Worm (Caenorhabditis elegans) whole organism, L4 larva: ENCODE data around the gene F35C8.5.

Source experiments
- D1046.2 ChIP-seq: fragments of 200-800 bp; sonication (Bioruptor generic); IDR thresholded peaks from 2 replicates; pipeline ENCODE4 v1.3.6; 2022; ENCODE audit warnings: missing genetic modification characterization, missing compliant biosample characterization
- F26F4.8 ChIP-seq: fragments of 200-800 bp; sonication (Bioruptor generic); conservative IDR thresholded peaks from 2 replicates; pipeline ENCODE4 v1.3.6; 2022; ENCODE audit warnings: missing genetic modification characterization, missing compliant biosample characterization
- F37D6.2 ChIP-seq: sonication (generic microtip); optimal IDR thresholded peaks from 2 replicates; lab custom pipeline; 2016; ENCODE audit warnings: mild to moderate bottlenecking, missing genetic modification characterization, missing compliant biosample characterization
- T20F7.1 ChIP-seq: fragments of 200-800 bp; sonication (Bioruptor generic); optimal IDR thresholded peaks from 2 replicates; lab custom pipeline; 2018; ENCODE audit warnings: mild to moderate bottlenecking, missing genetic modification characterization, missing compliant biosample characterization
- Y5F2A.4 ChIP-seq: fragments of 200-800 bp; sonication (Bioruptor generic); optimal IDR thresholded peaks from 2 replicates; lab custom pipeline; 2018; ENCODE audit warnings: mild to moderate bottlenecking, missing genetic modification characterization, missing compliant biosample characterization
- ZK546.5 ChIP-seq, 2 experiments: sonication (generic microtip); optimal IDR thresholded peaks; 2 replicates each; lab custom pipeline; 2017; ENCODE audit warnings: missing biosample characterization in 2 of 2, missing genetic modification characterization in 2 of 2
- attf-4 ChIP-seq: sonication (generic microtip); optimal IDR thresholded peaks from 3 replicates; lab custom pipeline; 2017; ENCODE audit warnings: missing biosample characterization, missing genetic modification characterization
- ceh-20 ChIP-seq: fragments of 200-800 bp; sonication (Bioruptor generic); IDR thresholded peaks from 2 replicates; pipeline ENCODE4 v1.3.6; 2022; ENCODE audit warnings: missing genetic modification reagents, missing genetic modification characterization, missing compliant biosample characterization
- ceh-44 ChIP-seq: fragments of 200-800 bp; sonication (Bioruptor generic); IDR thresholded peaks from 2 replicates; pipeline ENCODE4 v1.3.6; 2022; ENCODE audit warnings: missing genetic modification reagents, missing genetic modification characterization, missing compliant biosample characterization
- ces-1 ChIP-seq: fragments of 150-350 bp; sonication (generic microtip); optimal IDR thresholded peaks from 4 replicates; lab custom pipeline; 2014; ENCODE audit warnings: missing biosample characterization, missing genetic modification reagents, missing genetic modification characterization
- cey-2 ChIP-seq: sonication (generic microtip); optimal IDR thresholded peaks from 3 replicates; lab custom pipeline; 2017; ENCODE audit warnings: missing genetic modification characterization, mild to moderate bottlenecking, missing compliant biosample characterization, antibody characterized with exemption, borderline replicate concordance; ENCODE audit not compliant: insufficient read depth
- ctbp-1 ChIP-seq: fragments of 200-800 bp; sonication (Bioruptor generic); IDR thresholded peaks from 2 replicates; pipeline ENCODE4 v1.3.6; 2022; ENCODE audit warnings: missing genetic modification reagents, missing genetic modification characterization, missing compliant biosample characterization
- daf-12 ChIP-seq: fragments of 150-350 bp; optimal IDR thresholded peaks from 2 replicates; lab custom pipeline; 2014; ENCODE audit warnings: missing biosample characterization, missing genetic modification reagents, missing genetic modification characterization
- daf-16 ChIP-seq, 3 experiments: sonication (generic microtip); optimal IDR thresholded peaks; 2 replicates each; lab custom pipeline; 2016 to 2017; ENCODE audit warnings: missing genetic modification characterization in 3 of 3, missing genetic modification reagents in 3 of 3, mild to moderate bottlenecking in 2 of 3, missing compliant biosample characterization in 2 of 3, missing biosample characterization in 1 of 3, moderate library complexity in 1 of 3
- egl-27 ChIP-seq: sonication (generic microtip); optimal IDR thresholded peaks from 3 replicates; lab custom pipeline; 2017; ENCODE audit warnings: missing biosample characterization, missing genetic modification reagents, missing genetic modification characterization
- fkh-10 ChIP-seq: fragments of 150-350 bp; optimal IDR thresholded peaks from 2 replicates; lab custom pipeline; 2014; ENCODE audit warnings: missing biosample characterization, missing genetic modification reagents, missing genetic modification characterization
- fos-1 ChIP-seq: fragments of 150-350 bp; optimal IDR thresholded peaks from 2 replicates; lab custom pipeline; 2014; ENCODE audit warnings: missing biosample characterization, missing genetic modification characterization
- hlh-30 ChIP-seq: sonication (generic microtip); optimal IDR thresholded peaks from 2 replicates; lab custom pipeline; 2017; ENCODE audit warnings: antibody characterized with exemption, mild to moderate bottlenecking, missing genetic modification characterization, missing compliant biosample characterization; ENCODE audit not compliant: insufficient read depth
- hmg-1.1 ChIP-seq: fragments of 200-800 bp; sonication (Bioruptor generic); IDR thresholded peaks from 2 replicates; pipeline ENCODE4 v1.3.6; 2022; ENCODE audit warnings: missing genetic modification reagents, missing genetic modification characterization, missing compliant biosample characterization
- lim-7 ChIP-seq: fragments of 200-800 bp; sonication (Bioruptor generic); IDR thresholded peaks from 2 replicates; pipeline ENCODE4 v1.3.6; 2022; ENCODE audit warnings: missing genetic modification characterization, missing compliant biosample characterization
- lin-38 ChIP-seq: fragments of 200-800 bp; sonication (Bioruptor generic); IDR thresholded peaks from 2 replicates; pipeline ENCODE4 v1.3.6; 2022; ENCODE audit warnings: missing genetic modification reagents, missing genetic modification characterization, missing compliant biosample characterization
- lin-39 ChIP-seq: fragments of 150-350 bp; optimal IDR thresholded peaks from 2 replicates; lab custom pipeline; 2014; ENCODE audit warnings: missing biosample characterization, missing genetic modification reagents, missing genetic modification characterization
- lir-3 ChIP-seq: sonication (generic microtip); optimal IDR thresholded peaks from 2 replicates; lab custom pipeline; 2016; ENCODE audit warnings: mild to moderate bottlenecking, missing genetic modification characterization, missing compliant biosample characterization
- lsy-2 ChIP-seq, 2 experiments: fragments of 150-350 bp in 1 of 2; sonication (generic microtip) in 1 of 2; optimal IDR thresholded peaks; 2 replicates each; lab custom pipeline; 2014 to 2017; ENCODE audit warnings: missing biosample characterization in 2 of 2, missing genetic modification characterization in 2 of 2
- madf-5 ChIP-seq, 2 experiments: fragments of 200-800 bp; sonication (Bioruptor generic); IDR thresholded peaks; 2 replicates each; pipeline ENCODE4 v1.3.6; 2022; ENCODE audit warnings: missing compliant biosample characterization in 2 of 2, missing genetic modification characterization in 2 of 2
- mdl-1 ChIP-seq, 2 experiments: fragments of 150-350 bp in 1 of 2; sonication (generic microtip) in 1 of 2; optimal IDR thresholded peaks; 2 replicates each; lab custom pipeline; 2014 to 2017; ENCODE audit warnings: missing biosample characterization in 2 of 2, missing genetic modification characterization in 2 of 2
- mdt-29 ChIP-seq: fragments of 200-800 bp; sonication (Bioruptor generic); IDR thresholded peaks from 2 replicates; pipeline ENCODE4 v1.3.6; 2022; ENCODE audit warnings: missing genetic modification reagents, missing genetic modification characterization, missing compliant biosample characterization
- mep-1 ChIP-seq: fragments of 150-350 bp; sonication (generic microtip); optimal IDR thresholded peaks from 3 replicates; lab custom pipeline; 2014; ENCODE audit warnings: missing biosample characterization, missing genetic modification characterization
- mxl-2 ChIP-seq: fragments of 200-800 bp; sonication (Bioruptor generic); conservative IDR thresholded peaks from 2 replicates; pipeline ENCODE4 v1.3.6; 2022; ENCODE audit warnings: missing genetic modification reagents, missing genetic modification characterization, missing compliant biosample characterization
- nhr-28 ChIP-seq: fragments of 150-350 bp; optimal IDR thresholded peaks from 2 replicates; lab custom pipeline; 2014; ENCODE audit warnings: missing biosample characterization, missing genetic modification characterization
- nhr-42 ChIP-seq: fragments of 200-800 bp; sonication (Bioruptor generic); IDR thresholded peaks from 2 replicates; pipeline ENCODE4 v1.3.6; 2022; ENCODE audit warnings: missing genetic modification characterization, missing compliant biosample characterization
- nhr-6 ChIP-seq: fragments of 150-350 bp; optimal IDR thresholded peaks from 2 replicates; lab custom pipeline; 2014; ENCODE audit warnings: missing biosample characterization, missing genetic modification characterization
- nhr-76 ChIP-seq: fragments of 150-350 bp; optimal IDR thresholded peaks from 2 replicates; lab custom pipeline; 2014; ENCODE audit warnings: missing biosample characterization, missing genetic modification characterization
- nhr-77 ChIP-seq: fragments of 150-350 bp; optimal IDR thresholded peaks from 2 replicates; lab custom pipeline; 2014; ENCODE audit warnings: missing biosample characterization, missing genetic modification characterization
- php-3 ChIP-seq: fragments of 200-800 bp; sonication (Bioruptor generic); IDR thresholded peaks from 2 replicates; pipeline ENCODE4 v1.3.6; 2022; ENCODE audit warnings: missing genetic modification reagents, missing genetic modification characterization, missing compliant biosample characterization
- pqm-1 ChIP-seq: sonication (generic microtip); optimal IDR thresholded peaks from 2 replicates; lab custom pipeline; 2017; ENCODE audit warnings: missing biosample characterization, missing genetic modification characterization
- rbr-2 ChIP-seq: sonication (generic microtip); optimal IDR thresholded peaks from 2 replicates; lab custom pipeline; 2016; ENCODE audit warnings: missing genotype, missing genetic modification characterization, missing compliant biosample characterization
- set-16 ChIP-seq: fragments of 200-800 bp; sonication (Bioruptor generic); IDR thresholded peaks from 2 replicates; pipeline ENCODE4 v1.3.6; 2022; ENCODE audit warnings: missing genetic modification reagents, missing genetic modification characterization, missing compliant biosample characterization
- snpc-1.2 ChIP-seq: fragments of 200-800 bp; sonication (Bioruptor generic); IDR thresholded peaks from 2 replicates; pipeline ENCODE4 v1.3.6; 2022; ENCODE audit warnings: missing genetic modification reagents, missing genetic modification characterization, missing compliant biosample characterization
- spr-1 ChIP-seq: sonication (generic microtip); optimal IDR thresholded peaks from 2 replicates; lab custom pipeline; 2016; ENCODE audit warnings: mild to moderate bottlenecking, missing genetic modification characterization, missing compliant biosample characterization
- spr-3 ChIP-seq: fragments of 200-800 bp; sonication (Bioruptor generic); optimal IDR thresholded peaks from 2 replicates; lab custom pipeline; 2018; ENCODE audit warnings: mild to moderate bottlenecking, missing genetic modification characterization, missing compliant biosample characterization
- tra-1 ChIP-seq: fragments of 200-800 bp; sonication (Bioruptor generic); IDR thresholded peaks from 2 replicates; pipeline ENCODE4 v1.3.6; 2022; ENCODE audit warnings: missing genetic modification reagents, missing genetic modification characterization, missing compliant biosample characterization
- unc-130 ChIP-seq: sonication (generic microtip); optimal IDR thresholded peaks from 2 replicates; lab custom pipeline; 2016; ENCODE audit warnings: missing genetic modification reagents, missing genetic modification characterization, missing compliant biosample characterization
- unc-39 ChIP-seq: sonication (generic microtip); optimal IDR thresholded peaks from 2 replicates; lab custom pipeline; 2017; ENCODE audit warnings: missing biosample characterization, missing genetic modification characterization
- unc-62 ChIP-seq, 3 experiments: fragments of 150-350 bp in 1 of 3; sonication (generic microtip); optimal IDR thresholded peaks in 2 of 3; peaks in 1 of 3; 1 replicate in 1 of 3; 2 replicates in 2 of 3; lab custom pipeline; 2014 to 2017; ENCODE audit warnings: missing biosample characterization in 3 of 3, missing genetic modification characterization in 3 of 3, missing genetic modification reagents in 3 of 3, missing genotype in 1 of 3
- zag-1 ChIP-seq: fragments of 150-350 bp; optimal IDR thresholded peaks from 2 replicates; lab custom pipeline; 2014; ENCODE audit warnings: missing biosample characterization, missing genetic modification characterization
- zip-11 ChIP-seq: fragments of 200-800 bp; sonication (Bioruptor generic); IDR thresholded peaks from 2 replicates; pipeline ENCODE4 v1.3.6; 2022; ENCODE audit warnings: missing genetic modification characterization, missing compliant biosample characterization
- ztf-7 ChIP-seq: fragments of 150-350 bp; optimal IDR thresholded peaks from 2 replicates; lab custom pipeline; 2014; ENCODE audit warnings: missing biosample characterization, missing genetic modification characterization

The F35C8.5 gene

ce11 chrX:5406345-5406744, 40.7 kb downstream of the F35C8.5 start, which contains the start of gene C03F11.4:
TSS of gene C03F11.4 (minus strand) at chrX:5406445.
- TF ChIP-seq php-3 (GFP tag; lab: Robert Waterston, UW): no peak
- TF ChIP-seq fos-1 (tag; lab: Kevin White, UChicago): no peak
- no peak for TF ChIP-seq unc-130 (GFP tag; lab: Kevin White, UChicago)
- no peak for TF ChIP-seq madf-5 (GFP tag; IDR thresholded peaks at IDR 0.05; lab: Robert Waterston, UW)
- TF ChIP-seq cey-2 (tag; lab: Kevin White, UChicago): no peak
- TF ChIP-seq lir-3 (tag; lab: Kevin White, UChicago): no peak
- no peak for TF ChIP-seq lsy-2 (tag; optimal IDR thresholded peaks at IDR 0.05; lab: Kevin White, UChicago)
- TF ChIP-seq snpc-1.2 (GFP tag; lab: Robert Waterston, UW): no peak
- TF ChIP-seq D1046.2 (GFP tag; lab: Robert Waterston, UW): no peak
- TF ChIP-seq nhr-77 (tag; lab: Kevin White, UChicago): no peak
- no peak for TF ChIP-seq unc-62 (GFP tag; optimal IDR thresholded peaks at IDR 0.05 in 1 of 2; lab: Kevin White, UChicago)
- TF ChIP-seq unc-62 (tag; optimal IDR thresholded peaks at IDR 0.05; lab: Kevin White, UChicago): no peak

- TF ChIP-seq lim-7 (GFP tag; lab: Robert Waterston, UW) (peak; percentile 82), spr-1 (peak; percentile 28), zip-11 (GFP tag; lab: Robert Waterston, UW) (no peak), T20F7.1 (GFP tag; lab: Kevin White, UChicago) (no peak), set-16 (no peak), ctbp-1 (GFP tag; lab: Robert Waterston, UW) (0 out of 2 replicates have a peak, but pooled peaks have one; percentile 41), tra-1 (GFP tag; lab: Robert Waterston, UW) (peak; percentile 69; the same call in 1 of the 2 replicates), egl-27 (tag; lab: Kevin White, UChicago) (no peak), ces-1 (no peak), fkh-10 (GFP tag; lab: Kevin White, UChicago) (no peak), nhr-76 (no peak), attf-4 (tag; lab: Kevin White, UChicago) (no peak), nhr-6 (tag; lab: Kevin White, UChicago) (no peak), fos-1 (tag; lab: Kevin White, UChicago) (no peak), mep-1 (tag; lab: Kevin White, UChicago) (no peak), pqm-1 (no peak), lin-39 (tag; lab: Kevin White, UChicago) (no peak), lin-38 (GFP tag; lab: Robert Waterston, UW) (no peak), hmg-1.1 (peak; percentile 56), nhr-28 (tag; lab: Kevin White, UChicago) (no peak), ztf-7 (tag; lab: Kevin White, UChicago) (no peak), unc-62 (GFP tag; optimal IDR thresholded peaks at IDR 0.05 in 1 of 2; lab: Kevin White, UChicago) (no peak), unc-62 (tag; optimal IDR thresholded peaks at IDR 0.05; lab: Kevin White, UChicago) (no peak), mdl-1 (tag; optimal IDR thresholded peaks at IDR 0.05; lab: Kevin White, UChicago) (no peak), ceh-44 (peak; percentile 68), F37D6.2 (no peak), daf-12 (tag; lab: Kevin White, UChicago) (no peak), hlh-30 (tag; lab: Kevin White, UChicago) (no peak), mdt-29 (no peak), daf-16 (GFP tag; optimal IDR thresholded peaks at IDR 0.05; lab: Kevin White, UChicago) (peak in 1 of 2 experiments; percentile 50), daf-16 (tag; optimal IDR thresholded peaks at IDR 0.05; lab: Kevin White, UChicago) (peak; percentile 25), nhr-42 (0 out of 2 replicates have a peak, but pooled peaks have one; percentile 27), ZK546.5 (tag; optimal IDR thresholded peaks at IDR 0.05; lab: Kevin White, UChicago) (no peak), unc-39 (tag; lab: Kevin White, UChicago) (no peak), zag-1 (tag; lab: Kevin White, UChicago) (no peak), mxl-2 (GFP tag; lab: Robert Waterston, UW) (no peak), ceh-20 (0 out of 2 replicates have a peak, but pooled peaks have one; percentile 22), Y5F2A.4 (GFP tag; lab: Kevin White, UChicago) (peak; percentile 9), spr-3 (peak; percentile 52), F26F4.8 (GFP tag; lab: Robert Waterston, UW) (0 out of 2 replicates have a peak, but pooled peaks have one; percentile 52), rbr-2 (tag; lab: Kevin White, UChicago) (peak; percentile 48)
These were observed 41.7 kb downstream of the F35C8.5 start for ce11 chrX:5407271-5407670.
